Worm (Caenorhabditis elegans): ENCODE measurements around the gene F47C12.13.

F47C12.13 gene

DNA sequence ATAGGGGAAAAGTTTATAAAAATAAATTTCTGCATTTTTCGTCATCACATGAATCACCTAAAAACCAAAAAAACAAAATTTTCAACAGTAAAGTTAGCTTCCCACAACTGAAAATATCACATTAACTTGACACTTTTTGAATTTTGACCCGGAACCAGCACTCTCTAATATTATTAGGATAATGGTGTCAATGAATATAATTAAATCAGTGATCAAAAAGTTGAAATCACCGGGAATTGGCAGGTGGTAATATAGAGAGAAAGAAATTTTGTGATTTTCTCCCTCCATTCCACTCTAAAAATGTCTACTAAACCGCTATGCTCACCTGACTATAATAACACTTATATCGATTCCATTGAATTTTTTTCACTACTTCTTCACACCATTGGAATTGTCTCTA is 14.7 kb downstream of the F47C12.13 start, which contains the start of gene srh-222:
srh-222 (plus strand) TSS at position 301 of the 400 bp plus-strand sequence.
- no peak for TF ChIP-seq unc-62 (GFP tag; optimal IDR thresholded peaks at IDR 0.05)

DNA sequence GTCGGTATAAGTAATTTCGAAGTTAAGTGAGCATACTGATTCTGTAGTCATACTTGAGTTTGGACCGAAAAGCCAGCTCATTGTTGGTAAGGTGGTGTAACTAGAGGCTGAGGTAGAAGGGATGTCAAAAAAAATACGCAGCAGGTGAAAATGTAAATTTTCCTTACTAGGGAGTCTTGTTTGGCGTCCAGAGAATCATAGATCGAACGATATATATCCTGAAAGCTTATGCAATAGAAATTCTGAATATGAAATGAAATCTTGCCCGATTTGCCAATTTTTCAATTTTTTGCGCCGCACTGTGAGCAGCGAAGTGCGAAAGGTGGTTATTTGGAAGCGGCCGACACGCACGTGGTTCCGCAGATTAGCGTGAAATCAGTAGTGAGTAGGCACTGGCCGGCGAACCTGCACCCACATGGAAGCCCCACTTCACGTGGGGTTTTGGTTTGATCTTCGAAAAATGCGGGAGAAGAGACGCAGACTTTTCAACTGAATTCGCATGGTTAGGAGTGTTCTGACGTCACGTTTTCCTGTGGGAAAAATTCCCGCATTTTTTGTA is 16.2 kb downstream of the F47C12.13 start, which contains the start of gene srh-220:
srh-220 (minus strand) TSS at position 51 of the 559 bp plus-strand sequence.
- no peak for TF ChIP-seq unc-62 (GFP tag; optimal IDR thresholded peaks at IDR 0.05)

DNA sequence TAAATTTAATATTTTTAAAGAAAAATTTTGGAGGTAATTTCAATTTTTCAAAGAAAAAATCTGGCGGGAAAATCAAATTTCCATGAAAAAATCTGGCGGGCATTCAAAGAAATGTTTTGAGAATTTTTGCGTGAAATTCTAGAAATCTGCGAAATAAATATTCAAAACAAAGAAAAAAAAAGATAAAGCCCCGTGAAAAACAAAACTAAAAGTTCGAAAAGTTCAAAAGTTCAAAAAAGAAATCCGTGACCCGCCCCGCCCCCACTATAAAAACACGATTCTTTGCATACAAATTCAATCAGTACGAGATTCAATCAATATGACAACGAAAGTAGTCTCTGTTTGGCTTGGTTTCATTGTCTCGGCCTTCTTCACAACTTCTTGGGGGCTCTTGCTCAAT is 21.2 kb downstream of the F47C12.13 start, which contains the start of gene clec-79:
clec-79 (plus strand) TSS at position 301 of the 400 bp plus-strand sequence.
- TF ChIP-seq unc-62 (GFP tag; optimal IDR thresholded peaks at IDR 0.05): no peak

DNA sequence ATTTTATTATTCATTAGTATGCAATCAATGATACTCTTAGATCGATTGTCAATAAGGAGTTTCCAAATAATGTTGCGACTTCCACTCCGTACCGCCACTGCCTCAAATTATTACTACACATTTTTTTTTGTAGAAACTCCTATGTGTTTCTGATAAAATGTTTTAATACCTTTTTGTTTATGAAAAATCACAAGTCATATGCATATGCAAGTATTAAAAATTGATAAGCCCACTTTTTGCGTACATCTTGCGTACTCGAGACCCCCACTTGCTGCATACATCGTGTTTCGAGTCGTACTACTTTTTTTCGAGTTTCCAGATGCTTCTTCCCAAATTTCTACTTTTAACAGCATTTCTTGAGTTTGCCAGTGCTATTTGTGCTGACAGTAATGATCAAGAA is 29.2 kb downstream of the F47C12.13 start, which contains the start of gene clec-76:
clec-76 (plus strand) TSS at position 234 of the 400 bp plus-strand sequence.
- no peak for TF ChIP-seq unc-62 (GFP tag; optimal IDR thresholded peaks at IDR 0.05)

DNA sequence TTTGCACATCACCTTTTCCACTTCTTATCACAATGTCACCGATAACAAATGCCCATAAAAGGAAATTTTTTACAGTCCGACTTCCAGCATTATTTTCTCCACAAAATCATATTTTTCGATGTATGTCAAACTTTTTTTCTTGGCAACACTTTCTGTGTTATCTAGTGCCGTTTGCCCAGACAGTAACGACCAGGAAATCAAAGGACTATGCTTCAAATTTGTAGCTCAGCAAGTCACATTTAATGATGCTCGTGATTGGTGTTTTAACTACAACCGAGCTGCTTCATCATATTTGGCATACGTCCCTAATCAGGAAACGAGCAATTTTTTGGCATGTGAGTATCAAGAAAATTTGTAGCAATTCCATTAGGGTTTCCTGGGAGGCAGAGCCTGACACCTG is 30.7 kb downstream of the F47C12.13 start:
- no peak for TF ChIP-seq unc-62 (GFP tag; optimal IDR thresholded peaks at IDR 0.05)

DNA sequence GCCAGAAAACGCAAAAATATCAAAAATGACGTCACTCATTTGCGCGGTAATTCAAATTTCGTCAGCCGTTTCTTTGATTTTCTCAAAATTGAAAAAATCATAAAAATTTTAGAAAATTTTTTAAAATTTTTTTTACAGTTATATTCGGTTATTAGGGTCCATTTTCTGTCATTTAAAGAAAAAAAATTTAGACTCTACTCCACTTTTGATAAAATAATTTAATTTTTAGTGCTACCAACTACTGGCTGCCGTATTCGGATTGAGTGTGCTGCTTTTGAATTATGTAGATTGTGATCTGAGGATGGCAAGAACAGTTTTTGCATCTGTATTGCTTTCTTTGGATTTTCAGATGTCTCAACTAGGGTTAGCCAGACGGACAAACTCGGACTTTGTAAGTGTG is 31.6 kb downstream of the F47C12.13 start, which contains the start of gene Y46C8AM.1:
Y46C8AM.1 (plus strand) TSS at position 301 of the 400 bp plus-strand sequence.
- TF ChIP-seq unc-62 (GFP tag; optimal IDR thresholded peaks at IDR 0.05): no peak

DNA sequence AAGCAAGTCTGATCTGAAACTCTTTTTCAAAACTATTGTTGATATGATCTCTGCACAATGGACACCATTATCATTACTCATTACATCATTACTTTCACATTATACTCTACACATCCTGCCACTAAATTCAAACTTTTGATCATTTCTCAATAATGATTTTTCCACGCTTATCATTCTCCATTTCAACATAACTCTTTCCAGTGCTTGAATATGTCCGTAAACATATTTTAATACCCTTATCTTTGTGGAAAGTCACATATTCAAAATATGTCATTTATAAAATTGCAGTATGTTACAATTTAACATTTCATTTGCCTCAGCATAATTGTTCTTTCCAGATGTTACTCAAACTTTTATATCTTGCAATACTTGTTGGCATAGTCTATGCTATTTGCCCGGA is 33.8 kb downstream of the F47C12.13 start, which contains the start of gene clec-75:
clec-75 (plus strand) TSS at position 339 of the 400 bp plus-strand sequence.
- TF ChIP-seq unc-62 (GFP tag; optimal IDR thresholded peaks at IDR 0.05): no peak

DNA sequence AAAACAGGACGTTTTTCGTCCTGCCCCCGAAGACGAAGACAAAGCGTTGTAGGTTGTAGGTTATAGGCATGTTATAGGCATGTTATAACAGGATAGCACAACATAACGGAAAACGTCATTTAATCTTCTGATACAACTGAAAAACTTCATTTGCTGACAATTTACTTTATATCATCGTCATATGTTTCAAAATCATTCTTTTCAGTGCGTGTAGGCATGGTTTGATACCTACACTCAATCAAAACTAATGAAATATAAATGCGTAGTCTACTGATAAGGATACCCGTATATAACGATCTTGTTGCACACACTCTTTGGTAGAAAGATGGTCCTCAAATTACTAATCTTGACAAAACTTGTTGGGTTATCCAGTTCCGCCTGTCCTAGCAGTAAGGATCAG is 37.5 kb downstream of the F47C12.13 start, which contains the start of gene clec-74:
clec-74 (plus strand) TSS at position 301 of the 400 bp plus-strand sequence.
- TF ChIP-seq unc-62 (GFP tag; optimal IDR thresholded peaks at IDR 0.05): no peak

DNA sequence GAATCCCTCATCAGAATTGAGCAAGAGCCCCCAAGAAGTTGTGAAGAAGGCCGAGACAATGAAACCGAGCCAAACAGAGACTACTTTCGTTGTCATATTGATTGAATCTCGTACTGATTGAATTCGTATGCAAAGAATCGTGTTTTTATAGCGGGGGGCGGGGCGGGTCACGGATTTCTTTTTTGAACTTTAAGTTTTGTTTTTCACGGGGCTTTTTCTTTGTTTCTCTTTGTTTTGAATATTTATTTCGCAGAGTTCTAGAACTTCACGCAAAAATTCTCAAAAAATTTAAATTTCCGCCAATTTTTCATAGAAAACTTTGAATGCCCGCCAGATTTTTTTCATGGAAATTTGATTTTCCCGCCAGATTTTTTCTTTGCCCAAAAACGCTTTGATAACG is 38.1 kb downstream of the F47C12.13 start, which contains the start of gene clec-73:
clec-73 (minus strand) TSS at position 101 of the 400 bp plus-strand sequence.
- no peak for TF ChIP-seq unc-62 (GFP tag; optimal IDR thresholded peaks at IDR 0.05)

DNA sequence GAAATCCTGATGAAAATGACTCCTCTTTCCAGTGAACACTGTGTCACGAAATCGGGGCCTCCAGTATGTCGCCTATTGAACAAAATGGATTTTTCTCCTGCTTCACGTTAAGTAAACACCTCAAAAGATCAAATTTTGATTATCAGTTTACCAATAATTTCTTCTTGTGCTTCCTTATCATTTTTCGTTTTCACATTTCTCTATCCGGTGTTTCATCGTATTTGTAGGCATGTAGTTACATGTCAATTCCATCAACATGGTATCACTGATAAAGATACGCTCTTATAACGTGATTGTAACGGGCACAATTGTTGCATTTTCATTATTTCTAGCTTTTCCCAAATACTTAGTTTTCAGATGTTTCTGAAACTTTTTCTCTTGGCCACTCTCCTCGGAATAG is 49.8 kb downstream of the F47C12.13 start, which contains the start of gene clec-72:
clec-72 (plus strand) TSS at position 358 of the 400 bp plus-strand sequence.
- TF ChIP-seq unc-62 (GFP tag; optimal IDR thresholded peaks at IDR 0.05): no peak

Measured in whole organism, dauer.